Worm (Caenorhabditis elegans): ENCODE results near the gene Y22D7AL.10.

ce11 chrIII:1570006-1570405, 48.7 kb downstream of the Y22D7AL.10 start, which contains the start of gene rep-1:
- TF ChIP-seq ama-1 (optimal IDR thresholded peaks at IDR 0.05) (no peak), sea-1 (GFP tag; conservative IDR thresholded peaks at IDR 0.05) (no peak), B0310.2 (tag; optimal IDR thresholded peaks at IDR 0.05) (no peak), scrt-1 (GFP tag; IDR thresholded peaks at IDR 0.05) (no peak), hmbx-1 (tag; optimal IDR thresholded peaks at IDR 0.05) (no peak), tbx-37 (GFP tag; conservative IDR thresholded peaks at IDR 0.05) (no peak), hnd-1 (tag; optimal IDR thresholded peaks at IDR 0.05) (no peak), ets-7 (tag; optimal IDR thresholded peaks at IDR 0.05) (no peak), tra-4 (tag; optimal IDR thresholded peaks at IDR 0.05) (no peak), F13C5.2 (tag; optimal IDR thresholded peaks at IDR 0.05) (no peak), flt-1 (GFP tag; IDR thresholded peaks at IDR 0.05) (no peak)

Data from whole organism, early embryonic.